Worm (Caenorhabditis elegans) whole organism, L1 larva: ENCODE results near the gene srbc-11.

Experiments
- F16B12.6 ChIP-seq: fragments of 150-350 bp; optimal IDR thresholded peaks from 2 replicates; lab custom pipeline; 2014; ENCODE audit warnings: missing biosample characterization, missing genetic modification characterization
- Y116A8C.19 ChIP-seq: sonication (generic microtip); optimal IDR thresholded peaks from 2 replicates; lab custom pipeline; 2016; ENCODE audit warnings: missing compliant biosample characterization, missing genetic modification characterization, borderline replicate concordance
- aha-1 ChIP-seq: fragments of 150-350 bp; optimal IDR thresholded peaks from 2 replicates; lab custom pipeline; 2014; ENCODE audit warnings: missing biosample characterization, missing genetic modification characterization
- alr-1 ChIP-seq: fragments of 200-800 bp; sonication (Bioruptor generic); optimal IDR thresholded peaks from 2 replicates; lab custom pipeline; 2018; ENCODE audit warnings: borderline replicate concordance, mild to moderate bottlenecking, missing genetic modification characterization, missing compliant biosample characterization
- ama-1 ChIP-seq: fragments of 150-350 bp; optimal IDR thresholded peaks from 2 replicates; lab custom pipeline; 2014
- ceh-63 ChIP-seq: fragments of 200-800 bp; sonication (Bioruptor generic); optimal IDR thresholded peaks from 2 replicates; lab custom pipeline; 2018; ENCODE audit warnings: mild to moderate bottlenecking, missing genetic modification characterization, missing compliant biosample characterization
- ces-1 ChIP-seq: fragments of 150-350 bp; optimal IDR thresholded peaks from 2 replicates; lab custom pipeline; 2014; ENCODE audit warnings: missing biosample characterization, missing genetic modification reagents, missing genetic modification characterization
- dpl-1 ChIP-seq, 3 experiments: fragments of 150-350 bp in 2 of 3; sonication (generic microtip) in 1 of 3; optimal IDR thresholded peaks; 2 replicates each; lab custom pipeline; 2014 to 2017; ENCODE audit warnings: missing biosample characterization in 3 of 3, missing genetic modification characterization in 3 of 3, missing genetic modification reagents in 3 of 3
- dsc-1 ChIP-seq: sonication (generic microtip); optimal IDR thresholded peaks from 2 replicates; lab custom pipeline; 2016; ENCODE audit warnings: mild to moderate bottlenecking, missing genetic modification characterization, missing compliant biosample characterization
- elt-3 ChIP-seq, 6 experiments: fragments of 150-350 bp in 1 of 6; sonication (generic microtip); optimal IDR thresholded peaks; 2 replicates each; lab custom pipeline; 2017 to 2018; ENCODE audit warnings: missing biosample characterization in 6 of 6, missing genetic modification characterization in 6 of 6, inconsistent platforms in 1 of 6
- hlh-17 ChIP-seq: fragments of 200-800 bp; sonication (Bioruptor generic); optimal IDR thresholded peaks from 2 replicates; lab custom pipeline; 2018; ENCODE audit warnings: missing genetic modification characterization, mild to moderate bottlenecking, missing compliant biosample characterization, moderate library complexity, borderline replicate concordance
- hlh-4 ChIP-seq: sonication (generic microtip); optimal IDR thresholded peaks from 2 replicates; lab custom pipeline; 2016; ENCODE audit warnings: mild to moderate bottlenecking, missing genetic modification characterization, missing compliant biosample characterization
- hpl-2 ChIP-seq: fragments of 150-350 bp; optimal IDR thresholded peaks from 2 replicates; lab custom pipeline; 2014; ENCODE audit warnings: missing biosample characterization, missing genetic modification reagents, missing genetic modification characterization
- irx-1 ChIP-seq: sonication (generic microtip); optimal IDR thresholded peaks from 2 replicates; lab custom pipeline; 2016; ENCODE audit warnings: missing genetic modification characterization, missing compliant biosample characterization
- lin-13 ChIP-seq: fragments of 150-350 bp; optimal IDR thresholded peaks from 2 replicates; lab custom pipeline; 2014; ENCODE audit warnings: missing biosample characterization, missing genetic modification reagents, missing genetic modification characterization
- lin-14 ChIP-seq: fragments of 200-800 bp; sonication (Bioruptor generic); optimal IDR thresholded peaks from 2 replicates; lab custom pipeline; 2018; ENCODE audit warnings: mild to moderate bottlenecking, missing genetic modification characterization, moderate library complexity, missing compliant biosample characterization
- lin-15B ChIP-seq: fragments of 150-350 bp; sonication (generic microtip); optimal IDR thresholded peaks from 3 replicates; lab custom pipeline; 2014; ENCODE audit warnings: missing biosample characterization, missing genetic modification characterization
- lir-3 ChIP-seq: sonication (generic microtip); optimal IDR thresholded peaks from 2 replicates; lab custom pipeline; 2016; ENCODE audit warnings: mild to moderate bottlenecking, missing genetic modification characterization, moderate library complexity, missing compliant biosample characterization; ENCODE audit not compliant: poor library complexity
- lsy-2 ChIP-seq, 2 experiments: fragments of 150-350 bp; optimal IDR thresholded peaks; 2 replicates each; lab custom pipeline; 2014; ENCODE audit warnings: missing biosample characterization in 2 of 2, missing genetic modification characterization in 2 of 2
- mab-9 ChIP-seq: fragments of 200-800 bp; sonication (Bioruptor generic); IDR thresholded peaks from 2 replicates; pipeline ENCODE4 v1.3.6; 2022; ENCODE audit warnings: missing genetic modification reagents, missing genetic modification characterization, missing compliant biosample characterization
- mef-2 ChIP-seq: fragments of 150-350 bp; optimal IDR thresholded peaks from 2 replicates; lab custom pipeline; 2014; ENCODE audit warnings: missing biosample characterization, missing genetic modification characterization
- nhr-11 ChIP-seq: fragments of 150-350 bp; optimal IDR thresholded peaks from 2 replicates; lab custom pipeline; 2014; ENCODE audit warnings: missing biosample characterization, missing genetic modification characterization
- nhr-19 ChIP-seq: fragments of 200-800 bp; sonication (Bioruptor generic); conservative IDR thresholded peaks from 2 replicates; pipeline ENCODE4 v1.3.6; 2022; ENCODE audit warnings: missing genetic modification characterization, missing compliant biosample characterization
- nhr-20 ChIP-seq: sonication (generic microtip); optimal IDR thresholded peaks from 2 replicates; lab custom pipeline; 2016; ENCODE audit warnings: mild to moderate bottlenecking, missing genetic modification characterization, missing compliant biosample characterization
- nhr-237 ChIP-seq: fragments of 150-350 bp; optimal IDR thresholded peaks from 2 replicates; lab custom pipeline; 2014; ENCODE audit warnings: missing biosample characterization, missing genetic modification characterization
- nhr-28 ChIP-seq: fragments of 150-350 bp; optimal IDR thresholded peaks from 2 replicates; lab custom pipeline; 2014; ENCODE audit warnings: missing biosample characterization, missing genetic modification characterization
- nhr-76 ChIP-seq: sonication (generic microtip); optimal IDR thresholded peaks from 2 replicates; lab custom pipeline; 2017; ENCODE audit warnings: missing biosample characterization, missing genetic modification characterization
- nhr-77 ChIP-seq: fragments of 150-350 bp; optimal IDR thresholded peaks from 2 replicates; lab custom pipeline; 2014; ENCODE audit warnings: missing biosample characterization, missing genetic modification characterization
- nhr-85 ChIP-seq: sonication (generic microtip); peaks from one replicate; lab custom pipeline; 2016; ENCODE audit warnings: missing genetic modification characterization, inconsistent platforms, missing compliant biosample characterization
- nhr-90 ChIP-seq: sonication (generic microtip); optimal IDR thresholded peaks from 2 replicates; lab custom pipeline; 2016; ENCODE audit warnings: mild to moderate bottlenecking, missing genetic modification characterization, missing compliant biosample characterization; ENCODE audit not compliant: poor library complexity
- pax-3 ChIP-seq: fragments of 200-800 bp; sonication (Bioruptor generic); optimal IDR thresholded peaks from 2 replicates; lab custom pipeline; 2018; ENCODE audit warnings: mild to moderate bottlenecking, missing genetic modification characterization, moderate library complexity, missing compliant biosample characterization
- pqm-1 ChIP-seq: sonication (generic microtip); optimal IDR thresholded peaks from 3 replicates; lab custom pipeline; 2017; ENCODE audit warnings: missing biosample characterization, missing genetic modification characterization
- sox-4 ChIP-seq: sonication (generic microtip); optimal IDR thresholded peaks from 2 replicates; lab custom pipeline; 2016; ENCODE audit warnings: missing genetic modification characterization, missing compliant biosample characterization
- sup-37 ChIP-seq: fragments of 200-800 bp; sonication (Bioruptor generic); optimal IDR thresholded peaks from 2 replicates; lab custom pipeline; 2018; ENCODE audit warnings: mild to moderate bottlenecking, missing genetic modification characterization, missing compliant biosample characterization
- tbx-2 ChIP-seq: sonication (generic microtip); optimal IDR thresholded peaks from 2 replicates; lab custom pipeline; 2016; ENCODE audit warnings: missing genetic modification characterization, missing compliant biosample characterization
- unc-30 ChIP-seq: sonication (generic microtip); optimal IDR thresholded peaks from 2 replicates; lab custom pipeline; 2017; ENCODE audit warnings: missing biosample characterization, missing genetic modification characterization
- xbp-1 ChIP-seq: sonication (generic microtip); optimal IDR thresholded peaks from 2 replicates; lab custom pipeline; 2016; ENCODE audit warnings: missing genetic modification characterization, missing compliant biosample characterization
- zip-4 ChIP-seq: fragments of 200-800 bp; sonication (Bioruptor generic); optimal IDR thresholded peaks from 2 replicates; lab custom pipeline; 2018; ENCODE audit warnings: mild to moderate bottlenecking, missing genetic modification characterization, moderate library complexity, missing compliant biosample characterization

The srbc-11 gene

ce11 chrV:7465509-7465908 is 29.6 kb downstream of the srbc-11 start, which contains the start of gene F25E5.1 (continued):
- TF ChIP-seq alr-1 (tag; lab: Kevin White, UChicago) (no peak), hpl-2 (GFP tag; lab: Kevin White, UChicago) (no peak), nhr-19 (GFP tag; lab: Robert Waterston, UW) (peak; percentile 70), xbp-1 (tag; lab: Kevin White, UChicago) (peak; percentile 59), unc-30 (no peak)

- TF ChIP-seq pqm-1 (tag; lab: Kevin White, UChicago) (no peak), dpl-1 (GFP tag; optimal IDR thresholded peaks at IDR 0.05; lab: Kevin White, UChicago) (no peak), sox-4 (tag; lab: Kevin White, UChicago) (no peak)
- TF ChIP-seq, all 84 proteins: peak for 0
Observed at ce11 chrV:7464696-7465095, 30.4 kb downstream of the srbc-11 start, which contains the start of gene srh-89. srh-89 (minus strand) TSS chrV:7464796.

- TF ChIP-seq hpl-2 (GFP tag; lab: Kevin White, UChicago) (no peak), dpl-1 (GFP tag; optimal IDR thresholded peaks at IDR 0.05; lab: Kevin White, UChicago) (no peak), alr-1 (tag; lab: Kevin White, UChicago) (no peak), elt-3 (tag; optimal IDR thresholded peaks at IDR 0.05; lab: Kevin White, UChicago) (no peak), ces-1 (GFP tag; lab: Kevin White, UChicago) (no peak), nhr-90 (tag; lab: Kevin White, UChicago) (no peak), nhr-11 (no peak), nhr-85 (no peak), tbx-2 (tag; lab: Kevin White, UChicago) (no peak), sup-37 (GFP tag; lab: Kevin White, UChicago) (no peak), F16B12.6 (tag; lab: Kevin White, UChicago) (no peak), pax-3 (tag; lab: Kevin White, UChicago) (no peak), lsy-2 (tag; optimal IDR thresholded peaks at IDR 0.05; lab: Kevin White, UChicago) (no peak), ama-1 (lab: Kevin White, UChicago) (no peak), zip-4 (no peak), mef-2 (tag; lab: Kevin White, UChicago) (no peak), xbp-1 (tag; lab: Kevin White, UChicago) (no peak), dsc-1 (no peak), mab-9 (GFP tag; lab: Robert Waterston, UW) (no peak), ceh-63 (GFP tag; lab: Kevin White, UChicago) (no peak)
Observed at ce11 chrV:7460898-7461297, 34.2 kb downstream of the srbc-11 start, which contains the start of gene srh-92. srh-92 (minus strand) TSS chrV:7460998.

- TF ChIP-seq nhr-11: no peak
- TF ChIP-seq lir-3: no peak
- no peak for TF ChIP-seq nhr-77 (tag; lab: Kevin White, UChicago)
- no peak for TF ChIP-seq sup-37 (GFP tag; lab: Kevin White, UChicago)
- TF ChIP-seq aha-1 (tag; lab: Kevin White, UChicago): no peak
- no peak for TF ChIP-seq nhr-28 (tag; lab: Kevin White, UChicago)
- TF ChIP-seq lin-14 (GFP tag; lab: Kevin White, UChicago): no peak
- no peak for TF ChIP-seq nhr-237 (tag; lab: Kevin White, UChicago)
- no peak for TF ChIP-seq hlh-4 (tag; lab: Kevin White, UChicago)
- no peak for TF ChIP-seq nhr-20 (tag; lab: Kevin White, UChicago)
- TF ChIP-seq Y116A8C.19 (tag; lab: Kevin White, UChicago): no peak
- no peak for TF ChIP-seq lin-15B (tag; lab: Kevin White, UChicago)
- TF ChIP-seq nhr-76 (tag; lab: Kevin White, UChicago): no peak
- TF ChIP-seq dpl-1 (GFP tag; optimal IDR thresholded peaks at IDR 0.05; lab: Kevin White, UChicago): no peak
- TF ChIP-seq lin-13: no peak
- TF ChIP-seq hlh-17 (GFP tag; lab: Kevin White, UChicago): no peak
- no peak for TF ChIP-seq irx-1
Observed at ce11 chrV:7455008-7455407, 40.1 kb downstream of the srbc-11 start, which contains the start of gene F25E5.2. F25E5.2 (plus strand) TSS chrV:7455308.
